Worm (Caenorhabditis elegans) whole organism, young adult: ENCODE results near the gene srh-171.
A peak's percentile ranks its signal among the peaks of the same experiment; 100 is the strongest.

ENCODE experiments used
- F10E7.11 ChIP-seq: sonication (generic microtip); optimal IDR thresholded peaks from 2 replicates; lab custom pipeline; 2017; ENCODE audit warnings: mild to moderate bottlenecking, missing genetic modification characterization, moderate library complexity, missing compliant biosample characterization
- K12H6.12 ChIP-seq: fragments of 200-800 bp; sonication (Bioruptor generic); optimal IDR thresholded peaks from 2 replicates; lab custom pipeline; 2018; ENCODE audit warnings: mild to moderate bottlenecking, missing genetic modification characterization, missing compliant biosample characterization
- T07F8.4 ChIP-seq: sonication (generic microtip); optimal IDR thresholded peaks from 2 replicates; lab custom pipeline; 2016; ENCODE audit warnings: mild to moderate bottlenecking, missing genetic modification characterization, moderate library complexity, missing compliant biosample characterization
- T26A5.8 ChIP-seq: sonication (generic microtip); optimal IDR thresholded peaks from 2 replicates; lab custom pipeline; 2016; ENCODE audit warnings: missing genetic modification characterization, missing compliant biosample characterization
- Y53F4B.3 ChIP-seq: fragments of 200-800 bp; sonication (Bioruptor generic); IDR thresholded peaks from 2 replicates; pipeline ENCODE4 v1.3.6; 2022; ENCODE audit warnings: missing genetic modification reagents, missing genetic modification characterization, missing compliant biosample characterization
- Y67H2A.10 ChIP-seq: fragments of 200-800 bp; sonication (Bioruptor generic); conservative IDR thresholded peaks from 2 replicates; pipeline ENCODE4 v1.3.6; 2022; ENCODE audit warnings: missing genetic modification reagents, missing genetic modification characterization, missing compliant biosample characterization
- ZK185.1 ChIP-seq: sonication (generic microtip); optimal IDR thresholded peaks from 2 replicates; lab custom pipeline; 2016; ENCODE audit warnings: mild to moderate bottlenecking, missing genetic modification characterization, missing compliant biosample characterization; ENCODE audit not compliant: poor library complexity, severe bottlenecking
- bed-1 ChIP-seq: fragments of 200-800 bp; sonication (Bioruptor generic); IDR thresholded peaks from 2 replicates; pipeline ENCODE4 v1.3.6; 2022; ENCODE audit warnings: missing genetic modification reagents, missing genetic modification characterization, missing compliant biosample characterization
- die-1 ChIP-seq: sonication (generic microtip); optimal IDR thresholded peaks from 2 replicates; lab custom pipeline; 2016; ENCODE audit warnings: missing genotype, mild to moderate bottlenecking, missing genetic modification characterization, missing compliant biosample characterization
- dox-1 ChIP-seq: fragments of 200-800 bp; sonication (Bioruptor generic); IDR thresholded peaks from 2 replicates; pipeline ENCODE4 v1.3.6; 2022; ENCODE audit warnings: missing genetic modification reagents, missing genetic modification characterization, missing compliant biosample characterization
- egrh-3 ChIP-seq: fragments of 200-800 bp; sonication (Bioruptor generic); IDR thresholded peaks from 2 replicates; pipeline ENCODE4 v1.3.6; 2022; ENCODE audit warnings: missing genetic modification reagents, missing genetic modification characterization, missing compliant biosample characterization
- ets-4 ChIP-seq: fragments of 200-800 bp; sonication (Bioruptor generic); optimal IDR thresholded peaks from 2 replicates; lab custom pipeline; 2018; ENCODE audit warnings: mild to moderate bottlenecking, missing genetic modification characterization, missing compliant biosample characterization
- lin-26 ChIP-seq: fragments of 200-800 bp; sonication (Bioruptor generic); IDR thresholded peaks from 2 replicates; pipeline ENCODE4 v1.3.6; 2022; ENCODE audit warnings: missing genetic modification reagents, missing genetic modification characterization, missing compliant biosample characterization
- lin-54 ChIP-seq: fragments of 200-800 bp; sonication (Bioruptor generic); optimal IDR thresholded peaks from 2 replicates; lab custom pipeline; 2018; ENCODE audit warnings: mild to moderate bottlenecking, missing genetic modification characterization, missing compliant biosample characterization
- nhr-120 ChIP-seq: fragments of 200-800 bp; sonication (Bioruptor generic); IDR thresholded peaks from 2 replicates; pipeline ENCODE4 v1.3.6; 2022; ENCODE audit warnings: missing genetic modification characterization, missing compliant biosample characterization
- nhr-80 ChIP-seq: sonication (generic microtip); optimal IDR thresholded peaks from 2 replicates; lab custom pipeline; 2016; ENCODE audit warnings: missing genetic modification characterization, missing compliant biosample characterization
- rpc-1 ChIP-seq, 2 experiments: fragments of 150-350 bp in 1 of 2; sonication (generic microtip) in 1 of 2; optimal IDR thresholded peaks; 2 replicates each; lab custom pipeline; 2014 to 2018; ENCODE audit warnings: missing biosample characterization in 1 of 2, missing genetic modification characterization in 1 of 2, missing genetic modification reagents in 1 of 2, missing genotype in 1 of 2
- sea-2 ChIP-seq: fragments of 200-800 bp; sonication (Bioruptor generic); IDR thresholded peaks from 2 replicates; pipeline ENCODE4 v1.3.6; 2022; ENCODE audit warnings: missing genetic modification characterization, missing compliant biosample characterization
- snpc-1.1 ChIP-seq: sonication (generic microtip); optimal IDR thresholded peaks from 2 replicates; lab custom pipeline; 2017; ENCODE audit warnings: missing genetic modification characterization, mild to moderate bottlenecking, missing compliant biosample characterization, antibody characterized with exemption, moderate library complexity, missing genotype, missing genetic modification reagents; ENCODE audit not compliant: insufficient read depth
- snpc-3.4 ChIP-seq: sonication (generic microtip); optimal IDR thresholded peaks from 2 replicates; lab custom pipeline; 2017; ENCODE audit warnings: missing genetic modification characterization, mild to moderate bottlenecking, missing compliant biosample characterization, antibody characterized with exemption, moderate library complexity, missing genotype, missing genetic modification reagents
- snpc-4 ChIP-seq, 5 experiments: fragments of 150-350 bp in 1 of 5; sonication (generic microtip) in 4 of 5; optimal IDR thresholded peaks; 2 replicates each; lab custom pipeline; 2014 to 2018; ENCODE audit warnings: missing genetic modification characterization in 5 of 5, missing biosample characterization in 3 of 5, antibody characterized with exemption in 2 of 5, mild to moderate bottlenecking in 2 of 5, missing compliant biosample characterization in 2 of 5, missing genotype in 2 of 5, moderate library complexity in 2 of 5, missing genetic modification reagents in 1 of 5
- somi-1 ChIP-seq: fragments of 200-800 bp; sonication (Bioruptor generic); optimal IDR thresholded peaks from 2 replicates; lab custom pipeline; 2018; ENCODE audit warnings: mild to moderate bottlenecking, missing genetic modification characterization, missing compliant biosample characterization
- zfh-2 ChIP-seq: fragments of 200-800 bp; sonication (Bioruptor generic); conservative IDR thresholded peaks from 2 replicates; pipeline ENCODE4 v1.3.6; 2022; ENCODE audit warnings: missing genetic modification reagents, missing genetic modification characterization, missing compliant biosample characterization
- zim-3 ChIP-seq: sonication (generic microtip); optimal IDR thresholded peaks from 2 replicates; lab custom pipeline; 2017; ENCODE audit warnings: mild to moderate bottlenecking, missing genetic modification characterization, moderate library complexity, missing compliant biosample characterization
- ztf-18 ChIP-seq: sonication (generic microtip); optimal IDR thresholded peaks from 2 replicates; lab custom pipeline; 2016; ENCODE audit warnings: missing genotype, mild to moderate bottlenecking, missing genetic modification characterization, missing compliant biosample characterization
- ztf-25 ChIP-seq: fragments of 200-800 bp; sonication (Bioruptor generic); IDR thresholded peaks from 2 replicates; pipeline ENCODE4 v1.3.6; 2022; ENCODE audit warnings: missing genetic modification reagents, missing genetic modification characterization, missing compliant biosample characterization
- ztf-28 ChIP-seq: fragments of 200-800 bp; sonication (Bioruptor generic); IDR thresholded peaks from 2 replicates; pipeline ENCODE4 v1.3.6; 2022; ENCODE audit warnings: missing genetic modification reagents, missing genetic modification characterization, missing compliant biosample characterization

The srh-171 gene

ce11 chrV:19986213-19986612 lies 20.7 kb downstream of the srh-171 start, which contains the start of gene clec-260:
Gene clec-260 (minus strand): TSS chrV:19986313.
- TF ChIP-seq nhr-120 (no peak), T07F8.4 (tag; lab: Kevin White, UChicago) (no peak)

- TF ChIP-seq ets-4 (GFP tag; lab: Kevin White, UChicago) (no peak), snpc-4 (GFP tag; optimal IDR thresholded peaks at IDR 0.05; lab: Kevin White, UChicago) (no peak), snpc-4 (tag; optimal IDR thresholded peaks at IDR 0.05; lab: Kevin White, UChicago) (peak in 2 of 4 experiments; percentile 69 to 75), bed-1 (0 out of 2 replicates have a peak, but pooled peaks have one; percentile 52), nhr-120 (no peak), snpc-1.1 (tag; lab: Kevin White, UChicago) (peak; percentile 58), ZK185.1 (tag; lab: Kevin White, UChicago) (no peak)
Measured at ce11 chrV:19986788-19987187, 21.3 kb downstream of the srh-171 start.

ce11 chrV:19987684-19988083 lies 22.2 kb downstream of the srh-171 start, which contains the start of gene sri-67:
Gene sri-67 (plus strand): TSS chrV:19987984.
- TF ChIP-seq ztf-25 (GFP tag; lab: Robert Waterston, UW) = no peak
- no peak for TF ChIP-seq rpc-1 (optimal IDR thresholded peaks at IDR 0.05; lab: Kevin White, UChicago)
- TF ChIP-seq rpc-1 (tag; optimal IDR thresholded peaks at IDR 0.05; lab: Kevin White, UChicago) = no peak
- TF ChIP-seq ztf-18 = no peak
- TF ChIP-seq F10E7.11 (tag; lab: Kevin White, UChicago) = no peak
- no peak for TF ChIP-seq sea-2 (GFP tag; lab: Robert Waterston, UW)
- TF ChIP-seq ztf-28 = no peak

DNA sequence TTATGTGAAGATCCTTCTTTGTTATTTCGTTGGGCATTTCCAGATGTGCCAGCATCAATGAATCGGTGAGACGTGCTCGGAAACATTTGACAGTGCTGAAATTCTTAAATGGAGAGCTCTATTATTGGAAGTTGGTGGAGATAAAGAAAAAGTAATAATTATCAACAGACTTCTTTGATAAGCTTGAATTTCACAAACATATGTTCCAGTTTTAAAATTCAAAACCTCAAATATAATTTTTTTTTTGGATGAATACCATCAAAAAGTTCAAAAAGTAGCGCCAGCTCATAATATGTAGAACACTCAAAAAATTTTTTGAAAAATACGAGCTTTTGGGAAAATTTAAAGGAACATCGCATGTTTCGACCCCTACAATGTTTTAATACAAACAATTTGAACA lies 28.6 kb downstream of the srh-171 start, which contains the start of gene Y60A3A.25:
TSS of gene Y60A3A.25 (minus strand) at position 101 of the 400 bp plus-strand sequence.
- TF ChIP-seq zim-3 = no peak
- no peak for TF ChIP-seq T26A5.8 (tag; lab: Kevin White, UChicago)

DNA sequence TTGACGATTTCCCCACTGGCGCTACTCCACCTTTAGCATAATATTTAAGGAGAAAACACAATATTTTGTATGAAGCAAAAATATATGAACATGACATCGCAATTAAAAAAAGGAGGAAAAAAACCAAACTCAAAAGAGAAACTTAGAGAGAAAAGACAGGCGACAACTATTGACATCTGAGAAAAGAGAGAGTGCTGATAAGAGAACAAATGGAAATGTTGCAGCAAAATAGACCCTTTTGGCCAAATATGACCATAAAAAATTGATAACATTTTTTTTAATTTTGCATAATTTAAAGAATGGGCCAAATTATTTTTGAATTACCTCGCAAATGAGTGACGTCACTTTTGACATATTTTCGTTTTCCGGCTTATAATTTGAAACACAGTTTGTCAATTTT lies 29.2 kb downstream of the srh-171 start:
- TF ChIP-seq snpc-3.4 (tag; lab: Kevin White, UChicago) = no peak
- TF ChIP-seq somi-1 = no peak
- TF ChIP-seq die-1 (tag; lab: Kevin White, UChicago) = no peak
- no peak for TF ChIP-seq lin-26 (GFP tag; lab: Robert Waterston, UW)
- peak; percentile 51 for TF ChIP-seq nhr-80 (tag; lab: Kevin White, UChicago)
- no peak for TF ChIP-seq rpc-1 (optimal IDR thresholded peaks at IDR 0.05; lab: Kevin White, UChicago)
- no peak for TF ChIP-seq rpc-1 (tag; optimal IDR thresholded peaks at IDR 0.05; lab: Kevin White, UChicago)
- TF ChIP-seq Y67H2A.10 = no peak
- TF ChIP-seq, all 124 proteins: peak for 1

DNA sequence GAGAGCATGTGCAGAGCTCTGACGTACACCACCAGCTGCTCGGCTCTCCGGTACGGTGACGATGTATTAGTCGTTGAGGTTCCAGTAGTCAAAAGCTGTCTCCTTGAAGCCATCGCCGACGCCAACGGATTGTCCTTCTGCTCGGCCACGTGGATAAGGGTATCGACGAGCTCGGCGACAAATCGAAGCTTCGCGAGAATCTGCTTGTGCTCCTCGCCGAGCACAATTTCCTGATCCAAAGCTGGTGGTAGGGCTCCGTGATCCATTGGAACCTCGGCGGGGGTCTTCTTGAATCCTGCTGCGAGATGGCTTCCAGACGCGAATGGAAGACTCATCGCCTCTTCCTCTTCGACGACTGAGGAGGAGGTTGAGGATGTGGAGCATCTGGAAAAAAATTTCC lies 32.0 kb downstream of the srh-171 start:
- TF ChIP-seq Y53F4B.3 (no peak), ztf-18 (no peak), T07F8.4 (tag; lab: Kevin White, UChicago) (no peak), K12H6.12 (tag; lab: Kevin White, UChicago) (no peak), somi-1 (no peak), zfh-2 (GFP tag; lab: Robert Waterston, UW) (peak; percentile 77), dox-1 (peak; percentile 31; the same call in 1 of the 2 replicates), lin-54 (GFP tag; lab: Kevin White, UChicago) (no peak), egrh-3 (peak; percentile 29; the same call in 1 of the 2 replicates)
